ENCODE assay signal across 1 fruit fly cellular context in genomic region chr3R:31768198-31768597, dm6.
TF ChIP-seq lines count a peak whose summit lies in the region.

No protein-coding gene starts in this region.

TF ChIP-seq in whole organism, prepupa, 60 proteins besides CTCF, POLR2A, EP300 and RAD21 (continued from another document):
- TF ChIP-seq fd85E (GFP tag; optimal IDR thresholded peaks at IDR 0.05; lab: Kevin White, UChicago) (no peak), CG3919 (GFP tag; optimal IDR thresholded peaks at IDR 0.05; lab: Kevin White, UChicago) (peak; percentile 81), eg (GFP tag; IDR thresholded peaks at IDR 0.05; lab: Robert Waterston, UW) (peak; percentile 88), net (GFP tag; optimal IDR thresholded peaks at IDR 0.05; lab: Kevin White, UChicago) (peak; percentile 52), spab (GFP tag; optimal IDR thresholded peaks at IDR 0.05; lab: Kevin White, UChicago) (peak; percentile 12), CG8119 (GFP tag; IDR thresholded peaks at IDR 0.05; lab: Robert Waterston, UW) (peak; percentile 86), CG7368 (GFP tag; optimal IDR thresholded peaks at IDR 0.05; lab: Kevin White, UChicago) (peak; percentile 47), CG11294 (GFP tag; IDR thresholded peaks at IDR 0.05; lab: Robert Waterston, UW) (peak; percentile 28; the same call in 1 of the 2 replicates)
